Worm (Caenorhabditis elegans) whole organism, late embryonic: ENCODE data around the gene acbp-4.

Experiments used
- F13H6.1 ChIP-seq: sonication (generic microtip); optimal IDR thresholded peaks from 2 replicates; lab custom pipeline; 2016; ENCODE audit warnings: missing genetic modification characterization, missing compliant biosample characterization
- T23F11.4 ChIP-seq: fragments of 200-800 bp; sonication (Bioruptor generic); optimal IDR thresholded peaks from 2 replicates; lab custom pipeline; 2018; ENCODE audit warnings: mild to moderate bottlenecking, missing genetic modification characterization, missing compliant biosample characterization
- lin-11 ChIP-seq: fragments of 200-800 bp; sonication (Bioruptor generic); optimal IDR thresholded peaks from 2 replicates; lab custom pipeline; 2018; ENCODE audit warnings: mild to moderate bottlenecking, missing genetic modification characterization, missing compliant biosample characterization
- sdc-2 ChIP-seq: sonication (generic microtip); optimal IDR thresholded peaks from 2 replicates; lab custom pipeline; 2016; ENCODE audit warnings: missing genotype, missing genetic modification characterization, missing compliant biosample characterization

DNA sequence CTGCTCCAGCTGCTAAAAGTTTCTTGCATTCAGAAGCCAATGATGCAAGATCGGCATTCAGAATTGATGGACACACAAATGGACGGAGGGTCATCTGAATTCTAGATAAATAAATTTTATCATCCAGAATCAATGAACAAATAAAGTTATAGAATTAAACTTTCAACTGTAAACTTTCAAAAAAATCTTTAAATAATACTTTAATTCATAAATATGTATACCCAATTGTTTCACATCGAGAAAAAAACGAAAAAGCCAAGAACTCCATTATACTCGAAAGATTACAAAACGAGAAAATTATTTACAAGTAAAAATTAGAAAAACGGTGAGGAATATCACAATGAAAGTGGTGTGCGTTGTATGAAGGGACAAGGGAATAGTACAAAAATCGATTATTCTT, 38.1 kb upstream of the acbp-4 start, which contains the start of gene F08F8.7:
- TF ChIP-seq T23F11.4 (no peak), F13H6.1 (no peak), lin-11 (tag; lab: Kevin White, UChicago) (no peak), sdc-2 (tag; lab: Kevin White, UChicago) (no peak)
